Worm (Caenorhabditis elegans): Measurements from ENCODE around the gene sar-1.

The sar-1 gene

DNA sequence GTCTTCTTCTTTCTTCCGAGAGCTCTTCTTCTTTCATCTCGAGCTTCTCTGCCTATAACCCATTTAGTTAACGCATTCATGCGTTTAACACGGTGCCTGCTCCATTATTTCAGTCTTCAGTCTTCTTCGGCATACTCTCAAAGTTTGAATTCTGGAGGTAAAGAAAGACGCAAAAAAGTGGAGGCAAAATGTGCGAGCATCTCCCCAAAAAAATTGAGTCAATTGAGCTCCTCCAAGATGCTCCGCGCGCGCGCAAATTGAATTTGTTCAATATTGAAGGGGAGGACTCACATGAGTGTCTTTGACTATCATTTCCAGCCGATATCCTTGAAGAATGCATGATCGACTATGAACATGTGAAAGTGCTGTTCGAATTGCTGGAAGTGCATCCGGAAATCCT, 8.0 kb downstream of the sar-1 start:
- TF ChIP-seq C34F6.9 (tag; optimal IDR thresholded peaks at IDR 0.05) (no peak), ama-1 (optimal IDR thresholded peaks at IDR 0.05) (no peak), ceh-16 (tag; optimal IDR thresholded peaks at IDR 0.05) (no peak)

- TF ChIP-seq ceh-82 (tag; optimal IDR thresholded peaks at IDR 0.05): no peak
- no peak for TF ChIP-seq peb-1 (tag; optimal IDR thresholded peaks at IDR 0.05)
- no peak for TF ChIP-seq fos-1 (tag; optimal IDR thresholded peaks at IDR 0.05)
- TF ChIP-seq lin-13 (GFP tag; optimal IDR thresholded peaks at IDR 0.05): no peak
- TF ChIP-seq snpc-4 (tag; optimal IDR thresholded peaks at IDR 0.05): no peak
- no peak for TF ChIP-seq nhr-21 (tag; optimal IDR thresholded peaks at IDR 0.05)
- TF ChIP-seq R02D3.7 (tag; optimal IDR thresholded peaks at IDR 0.05): no peak
- TF ChIP-seq unc-62 (GFP tag; optimal IDR thresholded peaks at IDR 0.05): no peak
- TF ChIP-seq ztf-4 (tag; optimal IDR thresholded peaks at IDR 0.05): no peak
- TF ChIP-seq ama-1 (optimal IDR thresholded peaks at IDR 0.05): no peak
- no peak for TF ChIP-seq nhr-10 (tag; optimal IDR thresholded peaks at IDR 0.05)
- TF ChIP-seq mbf-1 (tag; optimal IDR thresholded peaks at IDR 0.05): no peak
- TF ChIP-seq sma-9 (GFP tag; optimal IDR thresholded peaks at IDR 0.05): no peak
- no peak for TF ChIP-seq sma-9 (tag; optimal IDR thresholded peaks at IDR 0.05)
- no peak for TF ChIP-seq ztf-1 (GFP tag; conservative IDR thresholded peaks at IDR 0.05)
- no peak for TF ChIP-seq blmp-1 (tag; optimal IDR thresholded peaks at IDR 0.05; ENCODE audit: insufficient read depth)
Measured at ce11 chrIV:4490148-4490652, 22.9 kb downstream of the sar-1 start, which contains the start of gene ZK180.7. Gene ZK180.7 (plus strand): TSS chrIV:4490542.

ce11 chrIV:4486738-4487137, 26.4 kb downstream of the sar-1 start, which contains the start of gene trx-3:
Gene trx-3 (plus strand): TSS chrIV:4487028.
- TF ChIP-seq fos-1 (tag; optimal IDR thresholded peaks at IDR 0.05) (peak; percentile 53), elt-1 (tag; optimal IDR thresholded peaks at IDR 0.05) (no peak), sma-9 (GFP tag; optimal IDR thresholded peaks at IDR 0.05) (peak; percentile 36), sma-9 (tag; optimal IDR thresholded peaks at IDR 0.05) (no peak)

DNA sequence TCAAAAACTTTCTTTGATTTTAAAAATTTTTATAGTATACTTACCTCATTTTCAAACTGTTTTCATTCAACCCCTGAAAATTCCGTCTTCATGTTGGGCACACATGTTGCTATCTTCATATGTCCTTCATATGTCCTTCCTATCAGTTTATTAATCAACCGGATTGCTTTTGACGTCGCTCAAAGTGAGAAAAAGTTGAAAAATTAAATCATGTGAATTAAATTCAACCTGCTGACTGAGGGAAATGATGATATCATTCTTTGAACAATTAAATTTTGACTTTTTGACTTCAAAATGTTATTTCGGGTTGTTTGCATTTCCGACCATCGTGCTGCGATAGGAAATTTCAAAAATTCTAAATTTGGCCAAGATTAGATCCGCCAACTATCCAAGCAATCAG, 28.6 kb downstream of the sar-1 start:
- TF ChIP-seq fos-1 (tag; optimal IDR thresholded peaks at IDR 0.05) (peak; percentile 19), nhr-6 (tag; optimal IDR thresholded peaks at IDR 0.05) (no peak)

- TF ChIP-seq sma-9 (GFP tag; optimal IDR thresholded peaks at IDR 0.05): peak; percentile 49
- no peak for TF ChIP-seq sma-9 (tag; optimal IDR thresholded peaks at IDR 0.05)
- TF ChIP-seq lin-39 (tag; optimal IDR thresholded peaks at IDR 0.05): no peak
- TF ChIP-seq elt-1 (tag; optimal IDR thresholded peaks at IDR 0.05): no peak
- TF ChIP-seq F13H6.1 (tag; optimal IDR thresholded peaks at IDR 0.05): no peak
- no peak for TF ChIP-seq dmd-4 (tag; optimal IDR thresholded peaks at IDR 0.05)
- no peak for TF ChIP-seq nhr-6 (tag; optimal IDR thresholded peaks at IDR 0.05)
- TF ChIP-seq ztf-4 (tag; optimal IDR thresholded peaks at IDR 0.05): no peak
- peak; percentile 99 for TF ChIP-seq fos-1 (tag; optimal IDR thresholded peaks at IDR 0.05)
Measured at ce11 chrIV:4482531-4482930, 30.6 kb downstream of the sar-1 start, which contains the start of gene M01H9.4. Gene M01H9.4 (minus strand): TSS chrIV:4482909.

DNA sequence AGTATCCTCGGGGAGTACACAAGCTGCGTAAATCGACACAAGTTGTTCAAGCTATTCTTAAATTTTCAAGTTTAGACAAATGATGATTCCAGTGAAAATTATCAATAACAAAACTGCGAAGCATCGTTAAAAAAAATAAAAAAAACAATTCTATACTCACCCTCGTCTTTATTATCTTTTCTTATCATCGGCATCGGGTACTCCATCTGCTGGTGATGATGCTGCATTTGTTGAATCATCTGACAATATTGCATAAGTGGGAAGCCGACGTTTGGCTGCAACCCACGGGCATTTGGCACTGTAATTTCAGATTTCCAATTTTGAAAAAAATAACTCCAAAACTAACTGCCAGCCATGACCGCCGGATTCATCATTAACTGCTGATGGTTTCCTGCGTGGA, 31.8 kb downstream of the sar-1 start:
- TF ChIP-seq aly-2 (tag; optimal IDR thresholded peaks at IDR 0.05) (no peak), fos-1 (tag; optimal IDR thresholded peaks at IDR 0.05) (peak; percentile 59), mdl-1 (tag; optimal IDR thresholded peaks at IDR 0.05) (no peak)

DNA sequence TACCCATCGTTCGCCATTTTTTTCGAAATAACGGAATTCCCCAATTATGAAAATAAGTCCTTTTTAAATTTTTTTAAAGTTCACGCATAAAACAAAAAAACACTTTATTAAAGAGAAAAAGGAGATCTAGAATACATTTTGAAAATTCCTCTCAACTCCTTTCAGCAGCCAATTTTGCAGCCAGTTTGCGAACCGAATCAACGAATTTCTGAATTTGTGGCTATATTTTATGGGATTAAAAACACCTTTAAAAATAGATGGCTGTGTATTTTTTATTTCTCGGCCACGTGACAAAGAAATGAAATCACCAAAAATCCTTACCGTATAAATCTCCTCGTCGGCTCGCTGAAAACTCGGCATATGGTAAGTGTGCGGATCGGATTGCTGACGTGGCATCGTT, 33.1 kb downstream of the sar-1 start, which contains the start of gene M01H9.10:
Gene M01H9.10, minus strand, starts transcription at position 101 of the 400 bp plus-strand sequence.
- no peak for TF ChIP-seq unc-55 (GFP tag; optimal IDR thresholded peaks at IDR 0.05)
- TF ChIP-seq ztf-11 (tag; optimal IDR thresholded peaks at IDR 0.05): no peak
- no peak for TF ChIP-seq ceh-16 (tag; optimal IDR thresholded peaks at IDR 0.05)
- no peak for TF ChIP-seq sma-9 (GFP tag; optimal IDR thresholded peaks at IDR 0.05)
- no peak for TF ChIP-seq sma-9 (tag; optimal IDR thresholded peaks at IDR 0.05)
- TF ChIP-seq blmp-1 (tag; optimal IDR thresholded peaks at IDR 0.05; ENCODE audit: insufficient read depth): no peak
- TF ChIP-seq peb-1 (tag; optimal IDR thresholded peaks at IDR 0.05): no peak
- TF ChIP-seq unc-62 (GFP tag; optimal IDR thresholded peaks at IDR 0.05): no peak
- no peak for TF ChIP-seq alr-1 (tag; optimal IDR thresholded peaks at IDR 0.05)
- TF ChIP-seq nhr-6 (tag; optimal IDR thresholded peaks at IDR 0.05): no peak
- no peak for TF ChIP-seq gmeb-1 (tag; optimal IDR thresholded peaks at IDR 0.05)
- no peak for TF ChIP-seq F13H6.1 (tag; optimal IDR thresholded peaks at IDR 0.05)
- no peak for TF ChIP-seq elt-1 (tag; optimal IDR thresholded peaks at IDR 0.05)
- no peak for TF ChIP-seq ZK546.5 (tag; optimal IDR thresholded peaks at IDR 0.05)
- no peak for TF ChIP-seq lin-39 (tag; optimal IDR thresholded peaks at IDR 0.05)
- TF ChIP-seq crh-2 (tag; optimal IDR thresholded peaks at IDR 0.05): no peak
- TF ChIP-seq Y55F3AM.14 (GFP tag; optimal IDR thresholded peaks at IDR 0.05): no peak
- no peak for TF ChIP-seq nhr-77 (tag; optimal IDR thresholded peaks at IDR 0.05)
